Worm (Caenorhabditis elegans): ENCODE data around the gene ZC449.8.
A peak's percentile ranks its signal among the peaks of the same experiment; 100 is the strongest.

Gene ZC449.8

DNA sequence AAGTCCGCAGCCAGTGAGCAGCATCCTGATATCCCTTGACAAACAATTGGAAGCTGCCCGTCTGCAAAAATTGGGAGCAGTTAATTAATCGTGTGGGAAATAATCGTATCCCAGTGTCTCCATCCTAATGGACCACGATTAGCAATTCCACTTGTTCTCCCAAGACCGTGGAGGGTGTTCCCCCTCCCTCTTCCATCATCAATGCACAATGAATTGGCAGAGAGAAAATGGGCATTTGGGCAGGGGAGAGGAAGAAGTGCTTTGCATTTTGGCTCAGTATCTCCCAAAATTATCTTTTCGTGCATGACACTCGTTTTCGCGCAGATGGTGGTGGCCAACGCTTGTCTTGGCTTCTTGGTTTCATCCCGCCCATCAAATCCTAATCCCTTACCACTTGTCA lies 37.8 kb upstream of the ZC449.8 start:
- TF ChIP-seq zfp-2 (tag; optimal IDR thresholded peaks at IDR 0.05) (no peak), unc-62 (GFP tag; optimal IDR thresholded peaks at IDR 0.05 in 1 of 2) (peak in 1 of 2 experiments; percentile 64), unc-62 (tag; optimal IDR thresholded peaks at IDR 0.05) (no peak)

DNA sequence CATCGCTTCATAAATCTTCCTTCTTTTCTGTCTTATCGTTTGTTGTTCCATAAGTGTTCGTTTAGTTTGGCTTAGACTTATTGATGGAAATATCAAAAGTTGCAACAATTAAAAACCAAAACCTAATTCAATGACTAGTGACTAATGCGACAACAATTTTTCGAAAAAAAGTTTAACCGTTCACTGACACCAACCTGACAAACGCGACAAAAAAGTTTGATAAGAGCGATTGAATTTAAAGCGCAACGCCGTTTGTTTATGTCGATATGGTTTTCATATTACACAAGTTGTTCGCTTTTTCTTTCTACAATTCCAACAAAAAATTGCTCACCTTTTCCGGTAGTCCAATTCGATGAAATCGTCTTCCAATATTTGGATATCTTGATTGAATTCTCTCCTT lies 36.8 kb upstream of the ZC449.8 start:
- TF ChIP-seq dmd-6 (GFP tag; IDR thresholded peaks at IDR 0.05) (peak; percentile 30; the same call in 1 of the 2 replicates), daf-16 (GFP tag; optimal IDR thresholded peaks at IDR 0.05) (no peak), daf-16 (tag; optimal IDR thresholded peaks at IDR 0.05) (peak; percentile 73), pqm-1 (tag; optimal IDR thresholded peaks at IDR 0.05) (peak; percentile 43), dmd-8 (GFP tag; IDR thresholded peaks at IDR 0.05) (no peak)

- TF ChIP-seq vab-7 (GFP tag; IDR thresholded peaks at IDR 0.05) (no peak), Y75B8A.6 (GFP tag; IDR thresholded peaks at IDR 0.05) (no peak), lin-15B (tag; optimal IDR thresholded peaks at IDR 0.05) (no peak), mep-1 (tag; optimal IDR thresholded peaks at IDR 0.05) (peak; percentile 35), ceh-20 (GFP tag; IDR thresholded peaks at IDR 0.05) (peak; percentile 26; the same call in 1 of the 2 replicates), madf-5 (GFP tag; IDR thresholded peaks at IDR 0.05) (no peak), arid-1 (GFP tag; conservative IDR thresholded peaks at IDR 0.05) (no peak), lin-1 (GFP tag; IDR thresholded peaks at IDR 0.05) (no peak), lin-13 (GFP tag; optimal IDR thresholded peaks at IDR 0.05) (no peak), mdl-1 (tag; optimal IDR thresholded peaks at IDR 0.05) (peak in 1 of 2 experiments; percentile 37), zip-2 (tag; optimal IDR thresholded peaks at IDR 0.05) (no peak), unc-62 (GFP tag; optimal IDR thresholded peaks at IDR 0.05 in 1 of 2) (no peak), unc-62 (tag; optimal IDR thresholded peaks at IDR 0.05) (no peak), egl-27 (tag; optimal IDR thresholded peaks at IDR 0.05) (no peak), nhr-111 (GFP tag; optimal IDR thresholded peaks at IDR 0.05) (no peak), dve-1 (tag; optimal IDR thresholded peaks at IDR 0.05; ENCODE audit: insufficient read depth) (no peak), nhr-11 (tag; optimal IDR thresholded peaks at IDR 0.05) (no peak), fos-1 (tag; optimal IDR thresholded peaks at IDR 0.05) (no peak), hlh-30 (tag; optimal IDR thresholded peaks at IDR 0.05; ENCODE audit: insufficient read depth) (peak; percentile 37), rbr-2 (tag; optimal IDR thresholded peaks at IDR 0.05) (peak; percentile 12), lir-3 (tag; optimal IDR thresholded peaks at IDR 0.05) (no peak), lin-39 (tag; optimal IDR thresholded peaks at IDR 0.05) (no peak), hmg-1.1 (GFP tag; IDR thresholded peaks at IDR 0.05) (no peak), F26F4.8 (GFP tag; conservative IDR thresholded peaks at IDR 0.05) (no peak), snpc-4 (tag; optimal IDR thresholded peaks at IDR 0.05) (no peak), hlh-11 (tag; optimal IDR thresholded peaks at IDR 0.05) (no peak), nhr-102 (tag; optimal IDR thresholded peaks at IDR 0.05) (no peak), dpl-1 (GFP tag; optimal IDR thresholded peaks at IDR 0.05) (no peak), sdz-12 (GFP tag; optimal IDR thresholded peaks at IDR 0.05) (no peak), ceh-44 (GFP tag; IDR thresholded peaks at IDR 0.05) (no peak), zag-1 (tag; optimal IDR thresholded peaks at IDR 0.05) (no peak), F10B5.3 (tag; optimal IDR thresholded peaks at IDR 0.05) (no peak), jun-1 (tag; optimal IDR thresholded peaks at IDR 0.05) (no peak), Y105C5A.15 (GFP tag; IDR thresholded peaks at IDR 0.05) (no peak), nhr-76 (tag; optimal IDR thresholded peaks at IDR 0.05) (no peak), unc-130 (GFP tag; optimal IDR thresholded peaks at IDR 0.05) (no peak), saeg-2 (GFP tag; IDR thresholded peaks at IDR 0.05) (no peak), daf-8 (GFP tag; IDR thresholded peaks at IDR 0.05) (no peak), T26A8.4 (GFP tag; IDR thresholded peaks at IDR 0.05) (no peak), Y5F2A.4 (GFP tag; optimal IDR thresholded peaks at IDR 0.05) (no peak), dmd-8 (GFP tag; IDR thresholded peaks at IDR 0.05) (no peak), mxl-3 (GFP tag; optimal IDR thresholded peaks at IDR 0.05) (peak; percentile 8), tag-97 (GFP tag; IDR thresholded peaks at IDR 0.05) (no peak), zfp-2 (tag; optimal IDR thresholded peaks at IDR 0.05) (no peak), dmd-6 (GFP tag; IDR thresholded peaks at IDR 0.05) (no peak), nhr-48 (tag; optimal IDR thresholded peaks at IDR 0.05) (no peak)
Observed at ce11 chrX:4981059-4981458, 34.8 kb upstream of the ZC449.8 start.
